Fruit fly (Drosophila melanogaster) S2 (cell line): ENCODE data around the gene CG10561.

Experiments used
- CG8478 ChIP-seq: fragments of >200 bp; optimal IDR thresholded peaks from 2 replicates; lab custom pipeline; 2018
- CTCF ChIP-seq, 2 experiments: fragments of >200 bp; optimal IDR thresholded peaks; 2 replicates each; lab custom pipeline; 2018

DNA sequence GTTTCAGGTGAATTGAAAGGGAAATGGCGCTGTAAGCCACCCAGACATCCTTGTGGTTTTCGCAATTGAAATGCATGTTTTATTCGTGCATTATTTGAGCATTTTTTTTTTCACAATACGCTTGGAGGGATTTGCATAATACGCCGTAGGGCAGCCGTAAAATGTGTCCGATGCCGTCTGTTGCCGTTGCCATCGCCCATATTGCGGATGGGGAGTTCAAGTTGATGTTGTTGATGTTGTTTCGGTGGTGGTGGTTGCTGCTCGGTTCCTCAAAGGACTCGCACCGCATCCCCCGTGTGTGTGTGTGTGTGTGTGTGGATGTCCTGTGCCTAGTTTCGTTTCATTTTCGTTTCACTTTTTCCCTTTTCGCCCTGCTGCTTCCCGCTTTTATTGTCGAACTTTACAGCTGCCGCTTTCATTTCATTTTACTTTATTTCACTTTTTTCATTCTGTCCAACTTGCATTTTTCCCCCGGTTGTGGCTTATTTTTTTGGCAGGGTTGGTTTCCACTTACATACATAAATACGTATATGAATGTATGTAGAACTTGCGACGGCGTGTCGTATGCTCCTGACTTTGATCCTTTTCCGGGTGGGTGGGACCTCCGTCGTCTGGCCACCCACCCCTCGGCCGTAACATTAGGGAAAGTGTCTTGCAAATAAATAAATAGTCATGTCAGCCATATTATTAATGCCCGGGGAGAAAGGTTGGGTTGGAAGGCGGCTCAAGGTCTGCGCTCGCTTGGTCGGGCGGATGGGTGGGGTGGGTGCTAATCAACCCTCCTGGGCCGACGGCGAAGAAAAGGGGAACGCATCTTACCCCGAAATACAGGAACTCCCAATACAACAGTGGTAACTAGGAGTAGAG is 23.5 kb downstream of the CG10561 start:
- TF ChIP-seq CG8478 (lab: Kevin White, UChicago) (no peak), CTCF (optimal IDR thresholded peaks at IDR 0.05; lab: Kevin White, UChicago) (no peak)
